Worm (Caenorhabditis elegans) whole organism, young adult: ENCODE measurements around the gene C27B7.6.

Source experiments
- B0019.2 ChIP-seq: fragments of 200-800 bp; sonication (Bioruptor generic); conservative IDR thresholded peaks from 2 replicates; pipeline ENCODE4 v1.3.6; 2022; ENCODE audit warnings: missing genetic modification reagents, missing genetic modification characterization, missing compliant biosample characterization
- B0261.1 ChIP-seq: sonication (generic microtip); optimal IDR thresholded peaks from 2 replicates; lab custom pipeline; 2016; ENCODE audit warnings: mild to moderate bottlenecking, missing genetic modification characterization, moderate library complexity, missing compliant biosample characterization
- B0336.3 ChIP-seq: fragments of 200-800 bp; sonication (Bioruptor generic); IDR thresholded peaks from 2 replicates; pipeline ENCODE4 v1.3.6; 2022; ENCODE audit warnings: missing genetic modification characterization, missing compliant biosample characterization
- C17E4.6 ChIP-seq: fragments of 200-800 bp; sonication (Bioruptor generic); IDR thresholded peaks from 2 replicates; pipeline ENCODE4 v1.3.6; 2022; ENCODE audit warnings: missing genetic modification reagents, missing genetic modification characterization, missing compliant biosample characterization
- D2030.7 ChIP-seq: fragments of 200-800 bp; sonication (Bioruptor generic); IDR thresholded peaks from 2 replicates; pipeline ENCODE4 v1.3.6; 2022; ENCODE audit warnings: missing genetic modification reagents, missing genetic modification characterization, missing compliant biosample characterization
- F33H1.4 ChIP-seq: fragments of 200-800 bp; sonication (Bioruptor generic); IDR thresholded peaks from 2 replicates; pipeline ENCODE4 v1.3.6; 2022; ENCODE audit warnings: missing genetic modification reagents, missing genetic modification characterization, missing compliant biosample characterization
- F39B2.1 ChIP-seq: fragments of 200-800 bp; sonication (Bioruptor generic); IDR thresholded peaks from 2 replicates; pipeline ENCODE4 v1.3.6; 2022; ENCODE audit warnings: missing genetic modification reagents, missing genetic modification characterization, missing compliant biosample characterization
- F49E8.2 ChIP-seq: sonication (generic microtip); optimal IDR thresholded peaks from 3 replicates; lab custom pipeline; 2017; ENCODE audit warnings: missing genetic modification characterization, mild to moderate bottlenecking, missing compliant biosample characterization, antibody characterized with exemption, moderate library complexity; ENCODE audit not compliant: insufficient read depth
- F57A8.1 ChIP-seq: fragments of 200-800 bp; sonication (Bioruptor generic); optimal IDR thresholded peaks from 2 replicates; lab custom pipeline; 2018; ENCODE audit warnings: mild to moderate bottlenecking, missing genetic modification characterization, moderate library complexity, missing compliant biosample characterization
- K12H6.12 ChIP-seq: fragments of 200-800 bp; sonication (Bioruptor generic); optimal IDR thresholded peaks from 2 replicates; lab custom pipeline; 2018; ENCODE audit warnings: mild to moderate bottlenecking, missing genetic modification characterization, missing compliant biosample characterization
- Y56A3A.18 ChIP-seq: fragments of 200-800 bp; sonication (Bioruptor generic); IDR thresholded peaks from 2 replicates; pipeline ENCODE4 v1.3.6; 2022; ENCODE audit warnings: missing genetic modification reagents, missing genetic modification characterization, missing compliant biosample characterization
- atf-7 ChIP-seq: sonication (generic microtip); optimal IDR thresholded peaks from 2 replicates; lab custom pipeline; 2017; ENCODE audit warnings: mild to moderate bottlenecking, missing genetic modification characterization, missing compliant biosample characterization
- attf-6 ChIP-seq: fragments of 200-800 bp; sonication (Bioruptor generic); IDR thresholded peaks from 2 replicates; pipeline ENCODE4 v1.3.6; 2022; ENCODE audit warnings: missing genetic modification reagents, missing genetic modification characterization, missing compliant biosample characterization
- cebp-1 ChIP-seq, 2 experiments: fragments of 200-800 bp in 1 of 2; sonication (Bioruptor generic) in 1 of 2; sonication (generic microtip) in 1 of 2; IDR thresholded peaks in 1 of 2; optimal IDR thresholded peaks in 1 of 2; 2 replicates each; pipeline versions ENCODE4 v1.3.6 to Lab custom; 2017 to 2022; ENCODE audit warnings: missing compliant biosample characterization in 2 of 2, missing genetic modification characterization in 2 of 2, mild to moderate bottlenecking in 1 of 2, missing genetic modification reagents in 1 of 2, moderate library complexity in 1 of 2
- ceh-100 ChIP-seq: fragments of 200-800 bp; sonication (Bioruptor generic); IDR thresholded peaks from 2 replicates; pipeline ENCODE4 v1.3.6; 2022; ENCODE audit warnings: missing genetic modification reagents, missing genetic modification characterization, missing compliant biosample characterization
- ceh-27 ChIP-seq: fragments of 200-800 bp; sonication (Bioruptor generic); optimal IDR thresholded peaks from 2 replicates; lab custom pipeline; 2018; ENCODE audit warnings: mild to moderate bottlenecking, missing genetic modification characterization, moderate library complexity, missing compliant biosample characterization
- ceh-91 ChIP-seq: fragments of 200-800 bp; sonication (Bioruptor generic); IDR thresholded peaks from 2 replicates; pipeline ENCODE4 v1.3.6; 2022; ENCODE audit warnings: missing genetic modification reagents, missing genetic modification characterization, missing compliant biosample characterization
- dox-1 ChIP-seq: fragments of 200-800 bp; sonication (Bioruptor generic); IDR thresholded peaks from 2 replicates; pipeline ENCODE4 v1.3.6; 2022; ENCODE audit warnings: missing genetic modification reagents, missing genetic modification characterization, missing compliant biosample characterization
- efl-1 ChIP-seq: fragments of 150-350 bp; optimal IDR thresholded peaks from 2 replicates; lab custom pipeline; 2014; ENCODE audit warnings: missing biosample characterization, missing genetic modification reagents, missing genetic modification characterization
- egl-18 ChIP-seq: fragments of 200-800 bp; sonication (Bioruptor generic); IDR thresholded peaks from 2 replicates; pipeline ENCODE4 v1.3.6; 2022; ENCODE audit warnings: missing genetic modification reagents, missing genetic modification characterization, missing compliant biosample characterization
- ekl-4 ChIP-seq: fragments of 200-800 bp; sonication (Bioruptor generic); IDR thresholded peaks from 2 replicates; pipeline ENCODE4 v1.3.6; 2022; ENCODE audit warnings: missing genetic modification reagents, missing genetic modification characterization, missing compliant biosample characterization
- hlh-12 ChIP-seq: sonication (generic microtip); optimal IDR thresholded peaks from 2 replicates; lab custom pipeline; 2016; ENCODE audit warnings: missing genetic modification characterization, missing compliant biosample characterization
- hmg-1.2 ChIP-seq: fragments of 200-800 bp; sonication (Bioruptor generic); IDR thresholded peaks from 2 replicates; pipeline ENCODE4 v1.3.6; 2022; ENCODE audit warnings: missing genetic modification reagents, missing genetic modification characterization, missing compliant biosample characterization
- hmg-20 ChIP-seq: fragments of 200-800 bp; sonication (Bioruptor generic); IDR thresholded peaks from 2 replicates; pipeline ENCODE4 v1.3.6; 2022; ENCODE audit warnings: missing genetic modification reagents, missing genetic modification characterization, missing compliant biosample characterization
- hsf-1 ChIP-seq: fragments of 200-800 bp; sonication (Bioruptor generic); IDR thresholded peaks from 2 replicates; pipeline ENCODE4 v1.3.6; 2022; ENCODE audit warnings: missing genetic modification reagents, missing genetic modification characterization, missing compliant biosample characterization
- let-526 ChIP-seq: fragments of 200-800 bp; sonication (Bioruptor generic); IDR thresholded peaks from 2 replicates; pipeline ENCODE4 v1.3.6; 2022; ENCODE audit warnings: missing genetic modification reagents, missing genetic modification characterization, missing compliant biosample characterization
- lin-40 ChIP-seq: sonication (generic microtip); optimal IDR thresholded peaks from 2 replicates; lab custom pipeline; 2016; ENCODE audit warnings: missing genetic modification characterization, mild to moderate bottlenecking, missing compliant biosample characterization, missing genotype, missing genetic modification reagents
- lir-1 ChIP-seq: fragments of 200-800 bp; sonication (Bioruptor generic); conservative IDR thresholded peaks from 2 replicates; pipeline ENCODE4 v1.3.6; 2022; ENCODE audit warnings: missing genetic modification reagents, missing genetic modification characterization, missing compliant biosample characterization
- lsl-1 ChIP-seq: fragments of 200-800 bp; sonication (Bioruptor generic); optimal IDR thresholded peaks from 2 replicates; lab custom pipeline; 2018; ENCODE audit warnings: mild to moderate bottlenecking, missing genetic modification characterization, moderate library complexity, missing compliant biosample characterization
- mcd-1 ChIP-seq: fragments of 200-800 bp; sonication (Bioruptor generic); IDR thresholded peaks from 2 replicates; pipeline ENCODE4 v1.3.6; 2022; ENCODE audit warnings: missing genetic modification reagents, missing genetic modification characterization, missing compliant biosample characterization
- mxl-1 ChIP-seq: sonication (generic microtip); optimal IDR thresholded peaks from 2 replicates; lab custom pipeline; 2016; ENCODE audit warnings: missing genetic modification characterization, missing compliant biosample characterization
- nfya-1 ChIP-seq: sonication (generic microtip); optimal IDR thresholded peaks from 2 replicates; lab custom pipeline; 2017; ENCODE audit warnings: antibody characterized with exemption, missing compliant biosample characterization, missing genetic modification characterization, borderline replicate concordance; ENCODE audit not compliant: insufficient read depth
- nfya-2 ChIP-seq: fragments of 200-800 bp; sonication (Bioruptor generic); IDR thresholded peaks from 2 replicates; pipeline ENCODE4 v1.3.6; 2022; ENCODE audit warnings: missing genetic modification reagents, missing genetic modification characterization, missing compliant biosample characterization
- nhr-120 ChIP-seq: fragments of 200-800 bp; sonication (Bioruptor generic); IDR thresholded peaks from 2 replicates; pipeline ENCODE4 v1.3.6; 2022; ENCODE audit warnings: missing genetic modification characterization, missing compliant biosample characterization
- nhr-179 ChIP-seq: sonication (generic microtip); optimal IDR thresholded peaks from 2 replicates; lab custom pipeline; 2016; ENCODE audit warnings: mild to moderate bottlenecking, missing genetic modification characterization, missing compliant biosample characterization
- nhr-80 ChIP-seq: sonication (generic microtip); optimal IDR thresholded peaks from 2 replicates; lab custom pipeline; 2016; ENCODE audit warnings: missing genetic modification characterization, missing compliant biosample characterization
- pbrm-1 ChIP-seq: fragments of 200-800 bp; sonication (Bioruptor generic); IDR thresholded peaks from 2 replicates; pipeline ENCODE4 v1.3.6; 2022; ENCODE audit warnings: missing genetic modification reagents, missing genetic modification characterization, missing compliant biosample characterization
- pha-4 ChIP-seq: fragments of 150-350 bp; sonication (generic microtip); optimal IDR thresholded peaks from 2 replicates; lab custom pipeline; 2014; ENCODE audit warnings: missing biosample characterization, missing genetic modification reagents, missing genetic modification characterization
- rcor-1 ChIP-seq: fragments of 200-800 bp; sonication (Bioruptor generic); IDR thresholded peaks from 2 replicates; pipeline ENCODE4 v1.3.6; 2022; ENCODE audit warnings: missing genetic modification reagents, missing genetic modification characterization, missing compliant biosample characterization
- repo-1 ChIP-seq: sonication (generic microtip); optimal IDR thresholded peaks from 2 replicates; lab custom pipeline; 2017; ENCODE audit warnings: mild to moderate bottlenecking, missing genetic modification characterization, missing compliant biosample characterization
- sdz-38 ChIP-seq: sonication (generic microtip); optimal IDR thresholded peaks from 2 replicates; lab custom pipeline; 2016; ENCODE audit warnings: missing genotype, missing genetic modification characterization, missing compliant biosample characterization
- snpc-3.4 ChIP-seq: sonication (generic microtip); optimal IDR thresholded peaks from 2 replicates; lab custom pipeline; 2017; ENCODE audit warnings: missing genetic modification characterization, mild to moderate bottlenecking, missing compliant biosample characterization, antibody characterized with exemption, moderate library complexity, missing genotype, missing genetic modification reagents
- tbp1 ChIP-seq: fragments of 200-800 bp; sonication (Bioruptor generic); optimal IDR thresholded peaks from 2 replicates; lab custom pipeline; 2018; ENCODE audit warnings: mild to moderate bottlenecking, missing genetic modification characterization, missing compliant biosample characterization
- unc-62 ChIP-seq: fragments of 150-350 bp; optimal IDR thresholded peaks from 2 replicates; lab custom pipeline; 2014; ENCODE audit warnings: missing biosample characterization, missing genetic modification reagents, missing genetic modification characterization
- zfh-2 ChIP-seq: fragments of 200-800 bp; sonication (Bioruptor generic); conservative IDR thresholded peaks from 2 replicates; pipeline ENCODE4 v1.3.6; 2022; ENCODE audit warnings: missing genetic modification reagents, missing genetic modification characterization, missing compliant biosample characterization
- ztf-25 ChIP-seq: fragments of 200-800 bp; sonication (Bioruptor generic); IDR thresholded peaks from 2 replicates; pipeline ENCODE4 v1.3.6; 2022; ENCODE audit warnings: missing genetic modification reagents, missing genetic modification characterization, missing compliant biosample characterization
- ztf-26 ChIP-seq: sonication (generic microtip); optimal IDR thresholded peaks from 2 replicates; lab custom pipeline; 2017; ENCODE audit warnings: missing genetic modification characterization, missing compliant biosample characterization
- ztf-28 ChIP-seq: fragments of 200-800 bp; sonication (Bioruptor generic); IDR thresholded peaks from 2 replicates; pipeline ENCODE4 v1.3.6; 2022; ENCODE audit warnings: missing genetic modification reagents, missing genetic modification characterization, missing compliant biosample characterization
- ztf-3 ChIP-seq: fragments of 200-800 bp; sonication (Bioruptor generic); optimal IDR thresholded peaks from 2 replicates; lab custom pipeline; 2018; ENCODE audit warnings: mild to moderate bottlenecking, missing genetic modification characterization, missing compliant biosample characterization

The C27B7.6 gene

DNA sequence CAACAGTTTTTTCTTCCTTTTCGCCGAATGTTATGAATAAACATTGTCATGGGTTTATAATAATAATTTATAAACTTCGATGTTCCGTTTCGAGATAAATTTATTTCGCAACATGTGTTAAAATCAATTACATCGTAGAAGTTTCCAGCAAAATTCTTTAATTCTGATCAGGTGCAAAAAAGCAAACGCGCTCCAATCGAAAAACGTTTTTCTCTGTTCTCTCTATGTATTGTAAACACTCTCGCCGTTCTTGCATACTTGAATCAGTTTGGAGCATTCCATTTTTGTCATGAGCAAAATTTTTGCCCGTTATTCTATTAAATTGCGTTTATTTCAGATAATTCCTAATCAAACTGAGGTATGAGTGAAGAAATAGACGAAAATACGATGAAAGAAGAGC is 12.4 kb downstream of the C27B7.6 start, which contains the start of gene rad-54.L2 (continued):
- no peak for TF ChIP-seq egl-18 (GFP tag; lab: Robert Waterston, UW)
- TF ChIP-seq pbrm-1 (GFP tag; lab: Robert Waterston, UW): peak; percentile 42; the same call in 1 of the 2 replicates
- TF ChIP-seq hsf-1 (GFP tag; lab: Robert Waterston, UW): peak; percentile 84
- no peak; the same call in 1 of the 2 replicates for TF ChIP-seq D2030.7
- TF ChIP-seq efl-1 (GFP tag; lab: Kevin White, UChicago): no peak
- peak; percentile 33; the same call in 1 of the 2 replicates for TF ChIP-seq F33H1.4
- TF ChIP-seq ztf-26 (tag; lab: Kevin White, UChicago): no peak
- TF ChIP-seq let-526 (GFP tag; lab: Robert Waterston, UW): no peak
- TF ChIP-seq hmg-20 (GFP tag; lab: Robert Waterston, UW): no peak
- TF ChIP-seq lin-40: peak; percentile 48
- peak; percentile 40 for TF ChIP-seq F49E8.2 (tag; lab: Kevin White, UChicago)
- no peak for TF ChIP-seq nhr-179 (tag; lab: Kevin White, UChicago)
- no peak for TF ChIP-seq mxl-1
- no peak for TF ChIP-seq ztf-3 (GFP tag; lab: Kevin White, UChicago)
- TF ChIP-seq attf-6: no peak
- TF ChIP-seq repo-1 (tag; lab: Kevin White, UChicago): no peak
- no peak for TF ChIP-seq F57A8.1
- TF ChIP-seq ekl-4 (GFP tag; lab: Robert Waterston, UW): peak; percentile 68; the same call in 1 of the 2 replicates
- no peak for TF ChIP-seq ztf-28 (GFP tag; lab: Robert Waterston, UW)
- TF ChIP-seq dox-1 (GFP tag; lab: Robert Waterston, UW): 0 out of 2 replicates have a peak, but pooled peaks have one; percentile 14
- peak; percentile 69; the same call in 1 of the 2 replicates for TF ChIP-seq hmg-1.2 (GFP tag; lab: Robert Waterston, UW)
- no peak for TF ChIP-seq rcor-1
- TF ChIP-seq tbp1: peak; percentile 17
- no peak for TF ChIP-seq ztf-25 (GFP tag; lab: Robert Waterston, UW)
- TF ChIP-seq ceh-100 (GFP tag; lab: Robert Waterston, UW): no peak
- TF ChIP-seq nfya-1 (tag; lab: Kevin White, UChicago): no peak
- TF ChIP-seq B0336.3 (GFP tag; lab: Robert Waterston, UW): no peak
- TF ChIP-seq lsl-1 (GFP tag; lab: Kevin White, UChicago): peak; percentile 33
- no peak for TF ChIP-seq B0019.2 (GFP tag; lab: Robert Waterston, UW)
- TF ChIP-seq unc-62 (GFP tag; lab: Kevin White, UChicago): no peak
- TF ChIP-seq lir-1 (GFP tag; lab: Robert Waterston, UW): no peak
- TF ChIP-seq atf-7: no peak
- TF ChIP-seq sdz-38: no peak
- 0 out of 2 replicates have a peak, but pooled peaks have one; percentile 26 for TF ChIP-seq F39B2.1 (GFP tag; lab: Robert Waterston, UW)
- no peak for TF ChIP-seq K12H6.12
- TF ChIP-seq nfya-2 (GFP tag; lab: Robert Waterston, UW): no peak
- TF ChIP-seq pha-4: peak; percentile 91
- peak; percentile 56 for TF ChIP-seq nhr-80 (tag; lab: Kevin White, UChicago)
- no peak for TF ChIP-seq B0261.1 (tag; lab: Kevin White, UChicago)
- no peak for TF ChIP-seq hlh-12 (tag; lab: Kevin White, UChicago)
- TF ChIP-seq cebp-1 (GFP tag; IDR thresholded peaks at IDR 0.05; lab: Robert Waterston, UW): peak; percentile 94
- TF ChIP-seq cebp-1 (tag; optimal IDR thresholded peaks at IDR 0.05; lab: Kevin White, UChicago): peak; percentile 97
- TF ChIP-seq nhr-120: no peak
- TF ChIP-seq C17E4.6: no peak
- TF ChIP-seq zfh-2: no peak
- TF ChIP-seq Y56A3A.18: no peak
- TF ChIP-seq ceh-27 (GFP tag; lab: Kevin White, UChicago): no peak
- peak; percentile 77 for TF ChIP-seq mcd-1 (GFP tag; lab: Robert Waterston, UW)
- no peak for TF ChIP-seq ceh-91 (GFP tag; lab: Robert Waterston, UW)
- peak; percentile 36 for TF ChIP-seq snpc-3.4
